Fruit fly (Drosophila melanogaster) whole organism, embryonic: Measurements from ENCODE around the gene Sap30.

Experiments
- Ada2b ChIP-seq: fragments of 200-800 bp; sonication (Bioruptor generic); IDR thresholded peaks from 2 replicates; pipeline ENCODE4 v1.3.6; 2022; ENCODE audit warnings: missing biosample characterization, missing genetic modification characterization
- Aef1 ChIP-seq: fragments of 200-800 bp; sonication (Bioruptor generic); IDR thresholded peaks from 3 replicates; pipeline ENCODE4 v1.3.6; 2022; ENCODE audit warnings: missing biosample characterization, missing genetic modification characterization
- Atf-2 ChIP-seq: fragments of 200-800 bp; sonication (Bioruptor generic); optimal IDR thresholded peaks from 2 replicates; lab custom pipeline; 2016; ENCODE audit warnings: missing biosample characterization, missing genetic modification characterization
- Bteb2 ChIP-seq: fragments of 200-800 bp; sonication (Bioruptor generic); optimal IDR thresholded peaks from 2 replicates; lab custom pipeline; 2016; ENCODE audit warnings: missing biosample characterization, missing genetic modification characterization
- CG10274 ChIP-seq: fragments of 200-800 bp; sonication (Bioruptor generic); optimal IDR thresholded peaks from 3 replicates; lab custom pipeline; 2017; ENCODE audit warnings: missing biosample characterization, mild to moderate bottlenecking, missing genetic modification characterization
- CG14050 ChIP-seq: fragments of 200-800 bp; sonication (Bioruptor generic); IDR thresholded peaks from 3 replicates; pipeline ENCODE4 v1.3.6; 2022; ENCODE audit warnings: missing biosample characterization, missing genetic modification characterization
- CG14710 ChIP-seq: fragments of 200-800 bp; sonication (Bioruptor generic); optimal IDR thresholded peaks from 3 replicates; lab custom pipeline; 2019; ENCODE audit warnings: missing biosample characterization, mild to moderate bottlenecking, missing genetic modification characterization, moderate library complexity
- CG15696 ChIP-seq: fragments of 200-800 bp; sonication (Bioruptor generic); optimal IDR thresholded peaks from 2 replicates; lab custom pipeline; 2019; ENCODE audit warnings: missing biosample characterization, mild to moderate bottlenecking, missing genetic modification characterization, moderate library complexity
- CG1602 ChIP-seq: fragments of 200-800 bp; sonication (Bioruptor generic); optimal IDR thresholded peaks from 3 replicates; lab custom pipeline; 2016; ENCODE audit warnings: missing biosample characterization, missing genetic modification characterization
- CG17612 ChIP-seq: fragments of 200-800 bp; sonication (Bioruptor generic); IDR thresholded peaks from 2 replicates; pipeline ENCODE4 v1.3.6; 2022; ENCODE audit warnings: missing biosample characterization, missing genetic modification characterization
- CG2116 ChIP-seq: fragments of 200-800 bp; sonication (Bioruptor generic); optimal IDR thresholded peaks from 3 replicates; lab custom pipeline; 2018; ENCODE audit warnings: missing biosample characterization, mild to moderate bottlenecking, missing genetic modification characterization
- CG30431 ChIP-seq: fragments of 200-800 bp; sonication (Bioruptor generic); optimal IDR thresholded peaks from 2 replicates; lab custom pipeline; 2017; ENCODE audit warnings: missing biosample characterization, missing genetic modification characterization
- CG3065 ChIP-seq: fragments of 200-800 bp; sonication (Bioruptor generic); optimal IDR thresholded peaks from 2 replicates; lab custom pipeline; 2016; ENCODE audit warnings: missing biosample characterization, missing genetic modification characterization
- CG3847 ChIP-seq: fragments of 200-800 bp; sonication (Bioruptor generic); IDR thresholded peaks from 2 replicates; pipeline ENCODE4 v1.3.6; 2022; ENCODE audit warnings: missing biosample characterization, missing genetic modification characterization
- CG42726 ChIP-seq: fragments of 200-800 bp; sonication (Bioruptor generic); IDR thresholded peaks from 2 replicates; pipeline ENCODE4 v1.3.6; 2022; ENCODE audit warnings: missing biosample characterization, missing genetic modification characterization; ENCODE audit not compliant: partially characterized antibody
- CG4820 ChIP-seq: fragments of 200-800 bp; sonication (Bioruptor generic); optimal IDR thresholded peaks from 3 replicates; lab custom pipeline; 2016; ENCODE audit warnings: missing biosample characterization, missing genetic modification characterization
- CG6175 ChIP-seq: fragments of 200-800 bp; sonication (Bioruptor generic); IDR thresholded peaks from 3 replicates; pipeline ENCODE4 v1.3.6; 2022; ENCODE audit warnings: missing biosample characterization, missing genetic modification characterization
- CG6654 ChIP-seq: fragments of 200-800 bp; sonication (Bioruptor generic); optimal IDR thresholded peaks from 2 replicates; lab custom pipeline; 2017; ENCODE audit warnings: missing biosample characterization, mild to moderate bottlenecking, missing genetic modification characterization
- CG6791 ChIP-seq: fragments of 200-800 bp; sonication (Bioruptor generic); IDR thresholded peaks from 3 replicates; pipeline ENCODE4 v1.3.6; 2022; ENCODE audit warnings: missing biosample characterization, missing genetic modification characterization; ENCODE audit not compliant: partially characterized antibody
- CG7928 ChIP-seq: fragments of 200-800 bp; sonication (Bioruptor generic); optimal IDR thresholded peaks from 2 replicates; lab custom pipeline; 2017; ENCODE audit warnings: missing biosample characterization, mild to moderate bottlenecking, missing genetic modification characterization
- CG8089 ChIP-seq: fragments of 200-800 bp; sonication (Bioruptor generic); optimal IDR thresholded peaks from 3 replicates; lab custom pipeline; 2016; ENCODE audit warnings: missing biosample characterization, missing genetic modification characterization
- CG8281 ChIP-seq: fragments of 200-800 bp; sonication (Bioruptor generic); optimal IDR thresholded peaks from 2 replicates; lab custom pipeline; 2018; ENCODE audit warnings: missing biosample characterization, mild to moderate bottlenecking, missing genetic modification characterization, moderate library complexity
- CG8290 ChIP-seq, 3 experiments: fragments of 200-800 bp; sonication (Bioruptor generic); optimal IDR thresholded peaks; 2 replicates each; lab custom pipeline; 2016 to 2019; ENCODE audit warnings: missing biosample characterization in 3 of 3, missing genetic modification characterization in 3 of 3, mild to moderate bottlenecking in 2 of 3, moderate library complexity in 1 of 3
- CG8924 ChIP-seq: fragments of 200-800 bp; optimal IDR thresholded peaks from 3 replicates; lab custom pipeline; 2019; ENCODE audit warnings: missing biosample characterization, mild to moderate bottlenecking, missing genetic modification characterization, moderate library complexity
- Chrac-16 ChIP-seq: fragments of 200-800 bp; sonication (Bioruptor generic); optimal IDR thresholded peaks from 3 replicates; lab custom pipeline; 2016; ENCODE audit warnings: missing biosample characterization, missing genetic modification characterization
- Dad ChIP-seq: fragments of 200-800 bp; sonication (Bioruptor generic); optimal IDR thresholded peaks from 3 replicates; lab custom pipeline; 2016; ENCODE audit warnings: missing biosample characterization, missing genetic modification characterization
- Dfd ChIP-seq, 2 experiments: fragments of >200 bp; optimal IDR thresholded peaks; 2 replicates each; lab custom pipeline; 2017; ENCODE audit warnings: missing biosample characterization in 2 of 2, missing genetic modification characterization in 2 of 2
- Doc3 ChIP-seq: fragments of 200-800 bp; sonication (Bioruptor generic); IDR thresholded peaks from 3 replicates; pipeline ENCODE4 v1.3.6; 2022; ENCODE audit warnings: missing biosample characterization, missing genetic modification characterization; ENCODE audit not compliant: partially characterized antibody
- H2.0 ChIP-seq: fragments of 200-800 bp; sonication (Bioruptor generic); IDR thresholded peaks from 2 replicates; pipeline ENCODE4 v1.3.6; 2022; ENCODE audit warnings: missing biosample characterization, missing genetic modification characterization
- HLH54F ChIP-seq: fragments of 200-800 bp; sonication (Bioruptor generic); optimal IDR thresholded peaks from 3 replicates; lab custom pipeline; 2016; ENCODE audit warnings: missing biosample characterization, missing genetic modification characterization
- Hmx ChIP-seq: fragments of 200-800 bp; sonication (Bioruptor generic); optimal IDR thresholded peaks from 2 replicates; lab custom pipeline; 2016; ENCODE audit warnings: missing biosample characterization, missing genetic modification characterization
- Neu2 ChIP-seq: fragments of 200-800 bp; sonication (Bioruptor generic); optimal IDR thresholded peaks from 3 replicates; lab custom pipeline; 2016; ENCODE audit warnings: missing biosample characterization, missing genetic modification characterization, borderline replicate concordance
- Optix ChIP-seq: fragments of 200-800 bp; sonication (Bioruptor generic); IDR thresholded peaks from 3 replicates; pipeline ENCODE4 v1.3.6; 2022; ENCODE audit warnings: missing biosample characterization, missing genetic modification characterization
- Ravus ChIP-seq: fragments of 200-800 bp; sonication (Bioruptor generic); IDR thresholded peaks from 2 replicates; pipeline ENCODE4 v1.3.6; 2022; ENCODE audit warnings: missing biosample characterization, missing genetic modification characterization
- Rfx ChIP-seq: fragments of 200-800 bp; sonication (Bioruptor generic); IDR thresholded peaks from 2 replicates; pipeline ENCODE4 v1.3.6; 2022; ENCODE audit warnings: missing biosample characterization, missing genetic modification characterization
- Taf1 ChIP-seq: fragments of 200-800 bp; sonication (Bioruptor generic); IDR thresholded peaks from 2 replicates; pipeline ENCODE4 v1.3.6; 2022; ENCODE audit warnings: missing biosample characterization, missing genetic modification characterization
- Usf ChIP-seq: fragments of 200-800 bp; sonication (Bioruptor generic); optimal IDR thresholded peaks from 2 replicates; lab custom pipeline; 2017; ENCODE audit warnings: missing genotype, missing biosample characterization, missing genetic modification characterization
- bcd ChIP-seq: fragments of 200-800 bp; sonication (Bioruptor generic); optimal IDR thresholded peaks from 2 replicates; lab custom pipeline; 2017; ENCODE audit warnings: missing biosample characterization, mild to moderate bottlenecking, missing genetic modification characterization
- bigmax ChIP-seq: fragments of 200-800 bp; sonication (Bioruptor generic); optimal IDR thresholded peaks from 2 replicates; lab custom pipeline; 2018; ENCODE audit warnings: missing biosample characterization, mild to moderate bottlenecking, missing genetic modification characterization
- br ChIP-seq: fragments of >200 bp; optimal IDR thresholded peaks from 2 replicates; lab custom pipeline; 2017
- cg ChIP-seq: fragments of 200-800 bp; sonication (Bioruptor generic); optimal IDR thresholded peaks from 3 replicates; lab custom pipeline; 2019; ENCODE audit warnings: missing biosample characterization, mild to moderate bottlenecking, missing genetic modification characterization, moderate library complexity
- esg ChIP-seq: fragments of 200-800 bp; sonication (Bioruptor generic); conservative IDR thresholded peaks from 2 replicates; pipeline ENCODE4 v1.3.6; 2022; ENCODE audit warnings: missing biosample characterization, missing genetic modification characterization
- grn ChIP-seq: fragments of 200-800 bp; sonication (Bioruptor generic); optimal IDR thresholded peaks from 3 replicates; lab custom pipeline; 2017; ENCODE audit warnings: missing biosample characterization, missing genetic modification characterization
- gsb-n ChIP-seq: fragments of 200-800 bp; sonication (Bioruptor generic); optimal IDR thresholded peaks from 3 replicates; lab custom pipeline; 2018; ENCODE audit warnings: missing biosample characterization, mild to moderate bottlenecking, missing genetic modification characterization
- gt ChIP-seq: fragments of 200-800 bp; sonication (Bioruptor generic); IDR thresholded peaks from 2 replicates; pipeline ENCODE4 v1.3.6; 2022; ENCODE audit warnings: missing biosample characterization, missing genetic modification characterization
- inv ChIP-seq: fragments of 200-800 bp; sonication (Bioruptor generic); IDR thresholded peaks from 2 replicates; pipeline ENCODE4 v1.3.6; 2022; ENCODE audit warnings: missing biosample characterization, missing genetic modification characterization; ENCODE audit not compliant: partially characterized antibody
- jumu ChIP-seq: fragments of 200-800 bp; sonication (Bioruptor generic); optimal IDR thresholded peaks from 3 replicates; lab custom pipeline; 2016; ENCODE audit warnings: missing biosample characterization, missing genetic modification characterization
- kay ChIP-seq: fragments of 200-800 bp; sonication (Bioruptor generic); optimal IDR thresholded peaks from 2 replicates; lab custom pipeline; 2016; ENCODE audit warnings: missing biosample characterization, missing genetic modification characterization
- maf-S ChIP-seq: fragments of 200-800 bp; sonication (Bioruptor generic); optimal IDR thresholded peaks from 2 replicates; lab custom pipeline; 2016; ENCODE audit warnings: missing biosample characterization, missing genetic modification characterization
- pnt ChIP-seq: fragments of 200-800 bp; sonication (Bioruptor generic); optimal IDR thresholded peaks from 3 replicates; lab custom pipeline; 2016; ENCODE audit warnings: missing biosample characterization, missing genetic modification characterization
- ttk ChIP-seq: fragments of 200-800 bp; sonication (Bioruptor generic); IDR thresholded peaks from 2 replicates; pipeline ENCODE4 v2.1.2; 2022; ENCODE audit warnings: missing biosample characterization, missing genetic modification characterization
- vvl ChIP-seq: fragments of 200-800 bp; sonication (Bioruptor generic); IDR thresholded peaks from 2 replicates; pipeline ENCODE4 v1.3.6; 2022; ENCODE audit warnings: missing biosample characterization, missing genetic modification characterization
- zf30C ChIP-seq: fragments of 200-800 bp; sonication (Bioruptor generic); optimal IDR thresholded peaks from 3 replicates; lab custom pipeline; 2018; ENCODE audit warnings: missing biosample characterization, mild to moderate bottlenecking, missing genetic modification characterization

Sap30 gene

DNA sequence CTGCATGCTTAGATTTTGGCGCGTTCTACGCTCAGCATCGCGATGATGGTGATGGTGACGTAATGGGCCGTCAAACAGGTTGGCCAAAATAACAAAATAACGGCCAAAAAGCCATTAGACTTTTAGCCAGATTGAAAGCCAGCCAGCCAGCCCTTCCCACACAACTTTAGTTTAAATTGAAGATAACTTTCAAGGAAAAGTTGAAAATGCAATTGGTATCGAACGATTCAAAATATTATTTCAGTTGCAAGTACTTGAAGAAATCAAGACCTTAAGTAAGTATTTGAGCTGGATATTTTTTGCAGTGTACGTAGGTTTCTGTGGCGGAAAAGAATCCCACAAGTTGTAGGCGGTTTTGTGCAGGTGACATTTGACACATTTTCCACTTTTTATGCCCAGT lies 6.0 kb upstream of the Sap30 start (continued):
- no peak for TF ChIP-seq CG10274 (GFP tag; lab: Kevin White, UChicago)
- peak; percentile 0 for TF ChIP-seq CG1602 (GFP tag; lab: Kevin White, UChicago)
- TF ChIP-seq bcd (GFP tag; lab: Kevin White, UChicago), result no peak
- no peak for TF ChIP-seq CG8290 (GFP tag; optimal IDR thresholded peaks at IDR 0.05; lab: Kevin White, UChicago)
- peak in 1 of 2 experiments; percentile 69 for TF ChIP-seq CG8290 (tag; optimal IDR thresholded peaks at IDR 0.05; lab: Kevin White, UChicago)
- no peak for TF ChIP-seq Chrac-16 (GFP tag; lab: Kevin White, UChicago)
- TF ChIP-seq inv (GFP tag; lab: Robert Waterston, UW), result no peak
- TF ChIP-seq CG3065 (GFP tag; lab: Kevin White, UChicago), result no peak
- TF ChIP-seq CG7928 (GFP tag; lab: Kevin White, UChicago), result no peak
- no peak for TF ChIP-seq Usf (GFP tag; lab: Kevin White, UChicago)
- TF ChIP-seq H2.0 (GFP tag; lab: Robert Waterston, UW), result no peak
- no peak for TF ChIP-seq CG6791
- no peak for TF ChIP-seq grn (GFP tag; lab: Kevin White, UChicago)
- TF ChIP-seq kay (GFP tag; lab: Kevin White, UChicago), result no peak
- peak; percentile 24 for TF ChIP-seq Dad
- TF ChIP-seq esg (GFP tag; lab: Robert Waterston, UW), result no peak
- TF ChIP-seq ttk (GFP tag; lab: Robert Waterston, UW), result no peak
- TF ChIP-seq jumu (GFP tag; lab: Kevin White, UChicago), result no peak
- no peak for TF ChIP-seq Doc3
- TF ChIP-seq CG42726, result no peak
- no peak for TF ChIP-seq CG15696
- TF ChIP-seq CG3847 (GFP tag; lab: Robert Waterston, UW), result peak; percentile 50
- no peak for TF ChIP-seq cg
- TF ChIP-seq vvl (GFP tag; lab: Robert Waterston, UW), result no peak
- TF ChIP-seq Optix (GFP tag; lab: Robert Waterston, UW), result no peak
- peak; percentile 36 for TF ChIP-seq maf-S (GFP tag; lab: Kevin White, UChicago)
- no peak for TF ChIP-seq CG8281 (tag; lab: Kevin White, UChicago)
- TF ChIP-seq CG17612 (GFP tag; lab: Robert Waterston, UW), result no peak
- TF ChIP-seq Dfd (GFP tag; optimal IDR thresholded peaks at IDR 0.05; lab: Kevin White, UChicago), result no peak
- no peak for TF ChIP-seq Hmx
- TF ChIP-seq CG6175 (GFP tag; lab: Robert Waterston, UW), result no peak
- peak; percentile 27 for TF ChIP-seq pnt (GFP tag; lab: Kevin White, UChicago)
- no peak for TF ChIP-seq br (lab: Kevin White, UChicago)
- no peak; the same call in 1 of the 2 replicates for TF ChIP-seq Ada2b (GFP tag; lab: Robert Waterston, UW)
- TF ChIP-seq CG8089 (GFP tag; lab: Kevin White, UChicago), result peak; percentile 6
- TF ChIP-seq Ravus (GFP tag; lab: Robert Waterston, UW), result no peak
- TF ChIP-seq CG6654 (GFP tag; lab: Kevin White, UChicago), result no peak
- no peak for TF ChIP-seq zf30C (GFP tag; lab: Kevin White, UChicago)
- TF ChIP-seq CG14050 (GFP tag; lab: Robert Waterston, UW), result no peak
- TF ChIP-seq Neu2 (GFP tag; lab: Kevin White, UChicago), result no peak
- TF ChIP-seq CG8924 (tag; lab: Kevin White, UChicago), result peak; percentile 17
- TF ChIP-seq Aef1 (GFP tag; lab: Robert Waterston, UW), result no peak
- TF ChIP-seq Bteb2 (GFP tag; lab: Kevin White, UChicago), result no peak
- peak; percentile 8 for TF ChIP-seq Atf-2
- TF ChIP-seq Rfx (GFP tag; lab: Robert Waterston, UW), result peak; percentile 67
- no peak for TF ChIP-seq gsb-n (tag; lab: Kevin White, UChicago)
- no peak for TF ChIP-seq gt
- peak; percentile 6 for TF ChIP-seq CG2116 (GFP tag; lab: Kevin White, UChicago)
- TF ChIP-seq HLH54F (GFP tag; lab: Kevin White, UChicago), result peak; percentile 23
- no peak for TF ChIP-seq bigmax (GFP tag; lab: Kevin White, UChicago)
- no peak for TF ChIP-seq CG4820
- no peak for TF ChIP-seq Taf1
- no peak for TF ChIP-seq CG30431 (GFP tag; lab: Kevin White, UChicago)
- no peak for TF ChIP-seq CG14710 (tag; lab: Kevin White, UChicago)
